Worm (Caenorhabditis elegans): ENCODE results near the gene cutl-29.

Gene cutl-29

ce11 chrX:8302299-8302698, 31.5 kb upstream of the cutl-29 start, which contains the start of gene inx-5:
TSS of gene inx-5 (minus strand) at chrX:8302399.
- TF ChIP-seq ztf-11 (tag; optimal IDR thresholded peaks at IDR 0.05): no peak
- TF ChIP-seq ceh-39 (tag; optimal IDR thresholded peaks at IDR 0.05): no peak
- TF ChIP-seq unc-39 (tag; optimal IDR thresholded peaks at IDR 0.05): no peak
- TF ChIP-seq mab-5 (tag; optimal IDR thresholded peaks at IDR 0.05): no peak
- TF ChIP-seq sem-2 (GFP tag; optimal IDR thresholded peaks at IDR 0.05): no peak
- no peak for TF ChIP-seq nhr-2 (tag; optimal IDR thresholded peaks at IDR 0.05)
- no peak for TF ChIP-seq mep-1 (tag; optimal IDR thresholded peaks at IDR 0.05)
- no peak for TF ChIP-seq M03D4.4 (tag; optimal IDR thresholded peaks at IDR 0.05)
- no peak for TF ChIP-seq mls-2 (tag; optimal IDR thresholded peaks at IDR 0.05)
- TF ChIP-seq bed-3 (GFP tag; optimal IDR thresholded peaks at IDR 0.05): no peak
- no peak for TF ChIP-seq drap-1 (GFP tag; optimal IDR thresholded peaks at IDR 0.05)
- TF ChIP-seq ceh-83 (GFP tag; optimal IDR thresholded peaks at IDR 0.05): no peak
- no peak for TF ChIP-seq nhr-12 (tag; optimal IDR thresholded peaks at IDR 0.05)

- no peak for TF ChIP-seq ztf-11 (tag; optimal IDR thresholded peaks at IDR 0.05)
- no peak for TF ChIP-seq lsy-2 (tag; optimal IDR thresholded peaks at IDR 0.05)
Measured at ce11 chrX:8299554-8299953, 28.7 kb upstream of the cutl-29 start, which contains the start of gene ced-13. TSS of gene ced-13 (minus strand) at chrX:8299654.

ce11 chrX:8297333-8297732, 26.5 kb upstream of the cutl-29 start:
- no peak for TF ChIP-seq sem-2 (GFP tag; optimal IDR thresholded peaks at IDR 0.05)
- no peak for TF ChIP-seq tbx-8 (GFP tag; optimal IDR thresholded peaks at IDR 0.05)
- TF ChIP-seq nhr-237 (tag; optimal IDR thresholded peaks at IDR 0.05): no peak
- TF ChIP-seq sptf-1 (tag; optimal IDR thresholded peaks at IDR 0.05): no peak
- TF ChIP-seq flh-1 (GFP tag; optimal IDR thresholded peaks at IDR 0.05): no peak
- no peak for TF ChIP-seq hlh-1 (tag; optimal IDR thresholded peaks at IDR 0.05)
- no peak for TF ChIP-seq mls-2 (tag; optimal IDR thresholded peaks at IDR 0.05)
- no peak for TF ChIP-seq mab-5 (tag; optimal IDR thresholded peaks at IDR 0.05)

ce11 chrX:8294586-8294985, 23.8 kb upstream of the cutl-29 start, which contains the start of gene R09F10.3:
TSS of gene R09F10.3 (plus strand) at chrX:8294625.
- TF ChIP-seq nhr-12 (tag; optimal IDR thresholded peaks at IDR 0.05) (no peak), mep-1 (tag; optimal IDR thresholded peaks at IDR 0.05) (no peak), hlh-1 (tag; optimal IDR thresholded peaks at IDR 0.05) (no peak), lin-32 (GFP tag; optimal IDR thresholded peaks at IDR 0.05) (no peak), M03D4.4 (tag; optimal IDR thresholded peaks at IDR 0.05) (no peak), nhr-28 (tag; optimal IDR thresholded peaks at IDR 0.05) (no peak), sptf-1 (tag; optimal IDR thresholded peaks at IDR 0.05) (no peak), ceh-39 (tag; optimal IDR thresholded peaks at IDR 0.05) (no peak), ceh-43 (GFP tag; optimal IDR thresholded peaks at IDR 0.05) (no peak), ces-1 (GFP tag; optimal IDR thresholded peaks at IDR 0.05) (no peak), elt-3 (tag; optimal IDR thresholded peaks at IDR 0.05) (no peak), unc-120 (tag; optimal IDR thresholded peaks at IDR 0.05; ENCODE audit: poor library complexity, severe bottlenecking) (no peak), mab-5 (tag; optimal IDR thresholded peaks at IDR 0.05) (no peak), elt-1 (tag; optimal IDR thresholded peaks at IDR 0.05; ENCODE audit: borderline replicate concordance, insufficient read depth) (no peak), nhr-2 (tag; optimal IDR thresholded peaks at IDR 0.05) (no peak)

ce11 chrX:8286740-8287299, 16.0 kb upstream of the cutl-29 start, which contains the start of gene sec-16A.2:
TSS of gene sec-16A.2 (plus strand) at chrX:8287249.
- TF ChIP-seq sptf-1 (tag; optimal IDR thresholded peaks at IDR 0.05) (peak; percentile 33), mep-1 (tag; optimal IDR thresholded peaks at IDR 0.05) (peak; percentile 92), nhr-237 (tag; optimal IDR thresholded peaks at IDR 0.05) (peak; percentile 69), elt-1 (tag; optimal IDR thresholded peaks at IDR 0.05; ENCODE audit: borderline replicate concordance, insufficient read depth) (no peak), lsy-2 (tag; optimal IDR thresholded peaks at IDR 0.05) (peak; percentile 48), ceh-43 (GFP tag; optimal IDR thresholded peaks at IDR 0.05) (no peak), unc-120 (tag; optimal IDR thresholded peaks at IDR 0.05; ENCODE audit: poor library complexity, severe bottlenecking) (peak; percentile 88), lin-13 (tag; optimal IDR thresholded peaks at IDR 0.05) (peak; percentile 9), ceh-83 (GFP tag; optimal IDR thresholded peaks at IDR 0.05) (no peak), ceh-39 (tag; optimal IDR thresholded peaks at IDR 0.05) (peak; percentile 68), mls-2 (tag; optimal IDR thresholded peaks at IDR 0.05) (peak; percentile 23), drap-1 (GFP tag; optimal IDR thresholded peaks at IDR 0.05) (peak; percentile 59), cnd-1 (tag; optimal IDR thresholded peaks at IDR 0.05) (peak; percentile 17), nhr-12 (tag; optimal IDR thresholded peaks at IDR 0.05) (no peak), hlh-1 (tag; optimal IDR thresholded peaks at IDR 0.05) (peak; percentile 43), blmp-1 (tag; optimal IDR thresholded peaks at IDR 0.05) (no peak), pha-4 (tag; optimal IDR thresholded peaks at IDR 0.05) (peak; percentile 59)

All from whole organism, mixed stage, embryonic.